Fruit fly (Drosophila melanogaster) whole organism, adult: Measurements from ENCODE around the gene djl.

Experiments used
- CG11617 ChIP-seq: fragments of 200-800 bp; sonication (Bioruptor generic); optimal IDR thresholded peaks from 2 replicates; lab custom pipeline; 2017; ENCODE audit warnings: mild to moderate bottlenecking, missing biosample characterization, missing genetic modification reagents, missing genetic modification characterization
- CG12768 ChIP-seq: fragments of 200-800 bp; sonication (Bioruptor generic); optimal IDR thresholded peaks from 2 replicates; lab custom pipeline; 2017; ENCODE audit warnings: missing biosample characterization, missing genetic modification characterization, mild to moderate bottlenecking, moderate library complexity, missing genetic modification reagents
- CG14711 ChIP-seq: fragments of 200-800 bp; sonication (Bioruptor generic); optimal IDR thresholded peaks from 2 replicates; lab custom pipeline; 2018; ENCODE audit warnings: missing biosample characterization, mild to moderate bottlenecking, missing genetic modification characterization, moderate library complexity
- CG1620 ChIP-seq: fragments of 200-800 bp; sonication (Bioruptor generic); optimal IDR thresholded peaks from 2 replicates; lab custom pipeline; 2016; ENCODE audit warnings: missing biosample characterization, missing genetic modification characterization
- CG33017 ChIP-seq: fragments of 200-800 bp; sonication (Bioruptor generic); optimal IDR thresholded peaks from 2 replicates; lab custom pipeline; 2018; ENCODE audit warnings: missing biosample characterization, mild to moderate bottlenecking, missing genetic modification characterization, moderate library complexity
- CG5204 ChIP-seq: fragments of 200-800 bp; sonication (Bioruptor generic); optimal IDR thresholded peaks from 2 replicates; lab custom pipeline; 2016; ENCODE audit warnings: missing biosample characterization, missing genetic modification characterization
- CG7045 ChIP-seq: fragments of 200-800 bp; sonication (Bioruptor generic); optimal IDR thresholded peaks from 2 replicates; lab custom pipeline; 2017; ENCODE audit warnings: missing biosample characterization, mild to moderate bottlenecking, missing genetic modification characterization
- CG7101 ChIP-seq: fragments of 200-800 bp; sonication (Bioruptor generic); optimal IDR thresholded peaks from 2 replicates; lab custom pipeline; 2018; ENCODE audit warnings: missing biosample characterization, mild to moderate bottlenecking, missing genetic modification characterization, moderate library complexity
- Clk ChIP-seq: fragments of 200-800 bp; sonication (Bioruptor generic); optimal IDR thresholded peaks from 2 replicates; lab custom pipeline; 2017; ENCODE audit warnings: missing biosample characterization, missing genetic modification characterization
- Crg-1 ChIP-seq: fragments of 200-800 bp; sonication (Bioruptor generic); optimal IDR thresholded peaks from 2 replicates; lab custom pipeline; 2016; ENCODE audit warnings: missing biosample characterization, missing genetic modification characterization
- Hr96 ChIP-seq: fragments of 200-800 bp; sonication (Bioruptor generic); optimal IDR thresholded peaks from 2 replicates; lab custom pipeline; 2016; ENCODE audit warnings: missing biosample characterization, missing genetic modification characterization
- Mnt ChIP-seq: fragments of 200-800 bp; sonication (Bioruptor generic); optimal IDR thresholded peaks from 2 replicates; lab custom pipeline; 2016; ENCODE audit warnings: missing biosample characterization, mild to moderate bottlenecking, missing genetic modification characterization
- bab1 ChIP-seq: fragments of 200-800 bp; sonication (Bioruptor generic); optimal IDR thresholded peaks from 3 replicates; lab custom pipeline; 2019; ENCODE audit warnings: missing biosample characterization, mild to moderate bottlenecking, missing genetic modification characterization, moderate library complexity
- cic ChIP-seq: fragments of 200-800 bp; sonication (Bioruptor generic); optimal IDR thresholded peaks from 2 replicates; lab custom pipeline; 2017; ENCODE audit warnings: missing biosample characterization, mild to moderate bottlenecking, missing genetic modification characterization, moderate library complexity
- cnc ChIP-seq, 2 experiments: fragments of >200 bp; optimal IDR thresholded peaks; 2 replicates each; lab custom pipeline; 2017
- kay ChIP-seq: fragments of 200-800 bp; sonication (Bioruptor generic); peaks from one replicate; lab custom pipeline; 2016; ENCODE audit warnings: missing biosample characterization, missing genetic modification characterization, borderline replicate concordance
- ovo ChIP-seq: fragments of 200-800 bp; sonication (Bioruptor generic); optimal IDR thresholded peaks from 2 replicates; lab custom pipeline; 2016; ENCODE audit warnings: missing biosample characterization, missing genetic modification characterization
- pad ChIP-seq: fragments of 200-800 bp; sonication (Bioruptor generic); optimal IDR thresholded peaks from 3 replicates; lab custom pipeline; 2017; ENCODE audit warnings: missing biosample characterization, missing genetic modification characterization, mild to moderate bottlenecking, moderate library complexity, missing genetic modification reagents
- tj ChIP-seq: fragments of 200-800 bp; sonication (Bioruptor generic); optimal IDR thresholded peaks from 3 replicates; lab custom pipeline; 2017; ENCODE audit warnings: missing biosample characterization, mild to moderate bottlenecking, missing genetic modification characterization, moderate library complexity
- toe ChIP-seq: fragments of 200-800 bp; sonication (Bioruptor generic); optimal IDR thresholded peaks from 2 replicates; lab custom pipeline; 2016; ENCODE audit warnings: missing biosample characterization, missing genetic modification characterization

Gene djl

DNA sequence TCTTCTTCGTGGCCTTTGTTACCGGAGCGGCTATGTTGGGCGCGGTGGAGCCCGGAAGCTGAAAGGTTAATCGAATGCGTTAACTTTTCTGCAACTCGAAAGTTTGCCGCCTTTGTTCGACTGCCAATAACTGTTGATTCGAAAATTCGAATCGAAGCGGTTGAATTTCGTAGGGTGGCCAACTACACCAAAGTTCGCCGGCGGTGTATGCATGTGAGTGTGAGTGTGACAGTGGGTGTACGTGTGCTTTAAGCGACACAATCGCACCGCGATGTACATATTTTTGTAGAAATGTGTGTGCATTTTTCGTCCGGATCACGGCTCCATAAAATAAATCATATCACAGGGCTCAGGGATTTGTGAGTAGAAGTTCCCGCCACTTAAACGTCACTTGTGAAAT lies 24.9 kb downstream of the djl start:
- peak; percentile 87 for TF ChIP-seq CG14711 (tag; lab: Kevin White, UChicago)
- no peak for TF ChIP-seq cnc (optimal IDR thresholded peaks at IDR 0.05; lab: Kevin White, UChicago)
- TF ChIP-seq toe, result no peak

DNA sequence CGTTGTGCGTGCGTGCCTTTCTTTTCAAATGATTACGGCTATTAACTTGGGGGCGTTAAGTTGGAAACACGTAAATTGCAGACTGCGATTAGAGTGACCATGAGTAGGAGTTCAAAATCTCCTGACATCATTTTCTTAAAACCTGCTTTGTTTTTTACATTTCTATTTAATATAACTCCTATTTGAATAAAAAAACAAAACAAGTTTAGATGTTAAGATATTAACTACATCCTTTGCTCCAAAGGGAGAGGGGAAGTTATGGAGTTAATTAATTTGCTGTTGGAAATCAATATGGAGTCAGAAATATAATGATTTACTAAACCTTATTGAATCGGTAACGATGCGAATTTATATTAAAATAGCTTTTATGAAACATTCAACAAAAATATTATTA lies 25.4 kb downstream of the djl start, which contains the start of gene Tailor:
Tailor (minus strand) TSS at position 101 of the 394 bp plus-strand sequence.
- TF ChIP-seq Hr96 (GFP tag; lab: Kevin White, UChicago) (no peak), Clk (GFP tag; lab: Kevin White, UChicago) (no peak), CG5204 (GFP tag; lab: Kevin White, UChicago) (no peak), Crg-1 (no peak), bab1 (no peak), CG7101 (tag; lab: Kevin White, UChicago) (no peak), Mnt (GFP tag; lab: Kevin White, UChicago) (no peak), ovo (GFP tag; lab: Kevin White, UChicago) (no peak), kay (GFP tag; lab: Kevin White, UChicago) (no peak)

DNA sequence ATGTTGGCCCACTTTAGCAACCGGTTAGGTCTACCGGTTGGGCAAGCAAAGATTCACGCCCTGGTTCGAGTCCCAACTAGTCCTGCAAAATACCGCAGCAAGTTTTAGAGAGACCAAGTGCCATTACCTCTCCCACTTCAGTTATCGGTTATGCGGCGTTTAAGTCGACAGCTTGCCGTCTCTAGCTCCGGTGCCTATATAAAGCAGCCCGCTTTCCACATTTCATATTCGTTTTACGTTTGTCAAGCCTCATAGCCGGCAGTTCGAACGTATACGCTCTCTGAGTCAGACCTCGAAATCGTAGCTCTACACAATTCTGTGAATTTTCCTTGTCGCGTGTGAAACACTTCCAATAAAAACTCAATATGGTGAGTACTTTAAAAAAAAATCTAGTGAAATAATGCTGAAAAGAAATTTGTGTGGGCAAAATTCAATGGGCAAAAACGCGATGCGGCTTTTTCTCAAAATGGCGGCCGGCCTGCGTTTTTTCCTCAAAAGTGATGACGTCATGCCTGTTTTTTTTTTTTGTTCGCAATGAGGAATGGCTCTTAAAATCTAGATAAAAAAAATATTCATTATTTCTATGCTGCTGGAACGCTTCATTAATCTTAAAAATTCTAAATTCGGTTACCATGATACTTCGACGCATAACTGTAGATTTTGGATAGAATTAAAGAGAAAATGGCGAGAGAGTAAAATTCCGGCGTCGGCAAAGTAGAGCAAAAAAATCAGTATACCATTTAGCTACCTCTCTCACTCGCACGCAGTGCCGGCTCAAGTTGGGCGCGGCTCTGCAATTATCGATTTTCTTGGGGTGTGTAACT lies 26.0 kb downstream of the djl start, which contains the start of gene alphaTub84B:
alphaTub84B (plus strand) TSS at position 223 of the 824 bp plus-strand sequence.
- TF ChIP-seq cnc (optimal IDR thresholded peaks at IDR 0.05; lab: Kevin White, UChicago) (peak in 1 of 2 experiments; percentile 10), Hr96 (GFP tag; lab: Kevin White, UChicago) (peak; percentile 80), toe (no peak), pad (no peak), CG12768 (GFP tag; lab: Kevin White, UChicago) (peak; percentile 43), CG33017 (tag; lab: Kevin White, UChicago) (peak; percentile 66), CG1620 (GFP tag; lab: Kevin White, UChicago) (peak; percentile 59), CG7101 (tag; lab: Kevin White, UChicago) (peak; percentile 61), Clk (GFP tag; lab: Kevin White, UChicago) (no peak), CG14711 (tag; lab: Kevin White, UChicago) (peak; percentile 51), ovo (GFP tag; lab: Kevin White, UChicago) (no peak), kay (GFP tag; lab: Kevin White, UChicago) (no peak), CG5204 (GFP tag; lab: Kevin White, UChicago) (no peak), tj (peak; percentile 73), Crg-1 (peak; percentile 84), cic (GFP tag; lab: Kevin White, UChicago) (peak; percentile 86), CG11617 (peak; percentile 73), CG7045 (GFP tag; lab: Kevin White, UChicago) (peak; percentile 37), bab1 (peak; percentile 79), Mnt (GFP tag; lab: Kevin White, UChicago) (peak; percentile 91)

DNA sequence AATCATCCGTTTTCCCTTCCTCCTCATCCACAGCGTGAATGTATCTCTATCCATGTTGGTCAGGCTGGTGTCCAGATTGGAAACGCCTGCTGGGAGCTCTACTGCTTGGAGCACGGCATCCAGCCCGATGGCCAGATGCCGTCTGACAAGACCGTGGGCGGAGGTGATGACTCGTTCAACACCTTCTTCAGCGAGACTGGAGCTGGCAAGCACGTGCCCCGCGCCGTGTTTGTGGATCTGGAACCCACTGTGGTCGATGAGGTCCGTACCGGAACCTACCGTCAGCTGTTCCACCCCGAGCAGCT lies 26.6 kb downstream of the djl start:
- TF ChIP-seq CG12768 (GFP tag; lab: Kevin White, UChicago), result no peak
- TF ChIP-seq CG7045 (GFP tag; lab: Kevin White, UChicago), result no peak
- no peak for TF ChIP-seq Mnt (GFP tag; lab: Kevin White, UChicago)
- no peak for TF ChIP-seq Clk (GFP tag; lab: Kevin White, UChicago)
- no peak for TF ChIP-seq CG33017 (tag; lab: Kevin White, UChicago)
- TF ChIP-seq ovo (GFP tag; lab: Kevin White, UChicago), result no peak
- TF ChIP-seq tj, result no peak
- TF ChIP-seq CG7101 (tag; lab: Kevin White, UChicago), result no peak
- TF ChIP-seq pad, result no peak
- no peak for TF ChIP-seq Hr96 (GFP tag; lab: Kevin White, UChicago)
- TF ChIP-seq bab1, result no peak
- no peak for TF ChIP-seq toe
- no peak for TF ChIP-seq cic (GFP tag; lab: Kevin White, UChicago)
- no peak for TF ChIP-seq Crg-1
- TF ChIP-seq CG5204 (GFP tag; lab: Kevin White, UChicago), result no peak

DNA sequence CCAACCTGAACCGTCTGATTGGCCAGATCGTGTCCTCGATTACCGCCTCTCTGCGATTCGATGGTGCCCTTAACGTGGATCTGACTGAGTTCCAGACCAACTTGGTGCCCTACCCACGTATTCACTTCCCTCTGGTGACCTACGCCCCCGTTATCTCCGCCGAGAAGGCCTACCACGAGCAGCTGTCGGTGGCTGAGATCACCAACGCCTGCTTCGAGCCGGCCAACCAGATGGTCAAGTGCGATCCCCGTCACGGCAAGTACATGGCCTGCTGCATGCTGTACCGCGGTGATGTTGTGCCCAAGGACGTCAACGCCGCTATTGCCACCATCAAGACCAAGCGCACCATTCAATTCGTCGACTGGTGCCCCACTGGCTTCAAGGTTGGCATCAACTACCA lies 27.3 kb downstream of the djl start:
- no peak for TF ChIP-seq CG11617
- no peak for TF ChIP-seq Mnt (GFP tag; lab: Kevin White, UChicago)
- TF ChIP-seq cic (GFP tag; lab: Kevin White, UChicago), result no peak
- TF ChIP-seq Clk (GFP tag; lab: Kevin White, UChicago), result no peak
- no peak for TF ChIP-seq Hr96 (GFP tag; lab: Kevin White, UChicago)
- no peak for TF ChIP-seq cnc (optimal IDR thresholded peaks at IDR 0.05; lab: Kevin White, UChicago)

DNA sequence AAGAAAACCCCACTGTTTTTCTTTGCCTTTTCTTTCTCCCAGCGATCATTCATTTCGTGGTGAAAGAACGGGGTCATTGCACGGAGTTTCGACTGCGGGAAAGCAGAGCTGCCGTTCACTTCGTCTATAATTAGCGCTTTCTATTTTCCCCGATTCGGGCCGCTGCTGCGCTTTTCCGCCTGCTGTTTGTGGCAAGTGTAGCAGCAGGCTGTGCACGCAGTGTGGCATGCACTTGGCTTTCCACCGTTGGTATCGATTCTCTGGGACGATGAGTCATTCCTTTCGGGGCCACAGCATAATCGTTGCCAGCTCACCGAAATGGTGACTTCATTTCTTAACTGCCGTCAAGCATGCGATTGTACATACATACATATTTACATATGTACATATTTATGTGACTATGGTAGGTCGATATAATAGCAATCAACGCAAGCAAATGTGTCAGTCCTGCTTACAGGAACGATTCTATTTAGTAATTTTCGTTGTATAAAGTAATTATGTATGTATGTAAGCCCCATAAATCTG lies 28.3 kb downstream of the djl start:
- TF ChIP-seq cnc (optimal IDR thresholded peaks at IDR 0.05; lab: Kevin White, UChicago) (no peak), CG5204 (GFP tag; lab: Kevin White, UChicago) (no peak), CG14711 (tag; lab: Kevin White, UChicago) (no peak), CG7101 (tag; lab: Kevin White, UChicago) (no peak), ovo (GFP tag; lab: Kevin White, UChicago) (peak; percentile 3), tj (no peak), Hr96 (GFP tag; lab: Kevin White, UChicago) (no peak), Crg-1 (no peak)
